Fruit fly (Drosophila melanogaster): ENCODE results near the gene CG1791.

CG1791 gene

DNA sequence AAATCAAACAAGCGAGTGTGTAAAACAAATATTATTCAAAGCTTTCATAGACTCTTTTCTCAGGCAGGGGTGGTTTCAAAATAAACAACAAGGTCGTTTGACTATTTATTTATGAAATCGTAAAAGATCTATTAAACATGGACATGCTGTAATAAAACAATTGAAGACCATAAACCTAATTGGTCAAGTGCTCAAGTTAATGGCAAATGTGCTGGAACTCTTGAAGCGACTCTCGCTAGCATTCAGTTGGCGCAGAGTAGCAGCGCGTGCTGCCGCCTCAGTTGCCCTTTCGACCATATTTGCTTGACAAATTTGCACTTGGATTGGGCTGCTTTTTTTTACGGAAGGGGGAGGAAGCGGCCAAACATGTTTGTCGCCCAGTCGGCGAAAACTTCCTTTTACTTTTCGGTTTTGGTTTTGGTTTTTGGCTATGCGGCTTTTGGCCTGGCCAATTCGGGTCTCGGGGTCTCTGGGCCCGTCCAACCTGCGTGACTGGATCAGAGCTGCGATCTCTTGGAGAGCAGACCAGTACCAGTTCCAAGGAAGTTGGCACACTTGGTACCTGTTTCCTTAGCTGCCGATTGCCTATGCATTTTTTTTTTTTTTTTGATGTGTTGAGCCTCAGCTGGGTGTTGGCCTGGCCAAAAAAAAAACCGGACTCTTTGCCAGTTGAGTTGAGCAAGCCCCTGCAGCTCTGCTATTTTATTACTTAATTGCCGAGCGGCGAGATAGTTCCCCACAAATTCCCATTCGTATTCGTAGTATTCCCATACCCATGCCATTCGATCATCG is 28.9 kb upstream of the CG1791 start (continued):
- TF ChIP-seq CG15011 (GFP tag; optimal IDR thresholded peaks at IDR 0.05) (no peak), Doc3 (GFP tag; IDR thresholded peaks at IDR 0.05; ENCODE audit: partially characterized antibody) (no peak), slbo (GFP tag; IDR thresholded peaks at IDR 0.05) (peak; percentile 68), fd102C (GFP tag; optimal IDR thresholded peaks at IDR 0.05) (no peak), dysf (GFP tag; IDR thresholded peaks at IDR 0.05) (0 out of 3 replicates have a peak, but pooled peaks have one; percentile 9), run (tag; optimal IDR thresholded peaks at IDR 0.05) (no peak), Sox102F (GFP tag; optimal IDR thresholded peaks at IDR 0.05) (peak; percentile 63), CG18262 (tag; optimal IDR thresholded peaks at IDR 0.05) (no peak), gem (tag; optimal IDR thresholded peaks at IDR 0.05) (peak; percentile 41), CG32767 (GFP tag; IDR thresholded peaks at IDR 0.05) (0 out of 2 replicates have a peak, but pooled peaks have one; percentile 18), ind (GFP tag; optimal IDR thresholded peaks at IDR 0.05) (peak; percentile 18), Dp (GFP tag; optimal IDR thresholded peaks at IDR 0.05) (no peak), CG18476 (GFP tag; optimal IDR thresholded peaks at IDR 0.05) (peak; percentile 64), Hr51 (GFP tag; optimal IDR thresholded peaks at IDR 0.05) (peak in 1 of 2 experiments; percentile 16), CG2120 (GFP tag; optimal IDR thresholded peaks at IDR 0.05) (peak; percentile 47), CG30403 (GFP tag; optimal IDR thresholded peaks at IDR 0.05) (peak; percentile 4), CG2199 (GFP tag; IDR thresholded peaks at IDR 0.05) (no peak), Dref (GFP tag; IDR thresholded peaks at IDR 0.05) (no peak), Dip3 (GFP tag; optimal IDR thresholded peaks at IDR 0.05) (peak; percentile 16), CG15269 (tag; optimal IDR thresholded peaks at IDR 0.05) (peak; percentile 1)

DNA sequence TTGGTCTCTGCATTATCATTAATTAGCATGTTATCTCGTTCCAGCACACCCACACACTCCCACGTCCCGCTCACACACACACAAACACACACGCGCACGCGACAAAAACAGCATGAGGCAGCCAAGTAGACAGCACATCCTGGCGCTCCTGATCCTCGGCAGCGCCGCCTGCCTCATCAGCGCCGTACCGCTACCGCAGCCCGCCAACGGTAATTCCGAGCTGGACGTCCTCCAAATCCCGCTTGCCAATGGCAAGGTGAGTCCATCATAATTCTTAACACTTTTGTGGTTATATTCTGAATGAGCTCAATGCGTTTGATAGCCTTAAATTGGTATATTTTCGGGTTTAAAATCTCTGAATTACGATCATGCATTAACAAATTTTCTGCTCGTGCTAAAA is 28.3 kb upstream of the CG1791 start:
- no peak for TF ChIP-seq bab2 (GFP tag; optimal IDR thresholded peaks at IDR 0.05)
- TF ChIP-seq fd64A (GFP tag; optimal IDR thresholded peaks at IDR 0.05) = no peak
- peak; percentile 91 for TF ChIP-seq Ets65A (GFP tag)
- no peak for TF ChIP-seq ken (GFP tag; IDR thresholded peaks at IDR 0.05)
- no peak for TF ChIP-seq hb (GFP tag; IDR thresholded peaks at IDR 0.05; ENCODE audit: partially characterized antibody)

DNA sequence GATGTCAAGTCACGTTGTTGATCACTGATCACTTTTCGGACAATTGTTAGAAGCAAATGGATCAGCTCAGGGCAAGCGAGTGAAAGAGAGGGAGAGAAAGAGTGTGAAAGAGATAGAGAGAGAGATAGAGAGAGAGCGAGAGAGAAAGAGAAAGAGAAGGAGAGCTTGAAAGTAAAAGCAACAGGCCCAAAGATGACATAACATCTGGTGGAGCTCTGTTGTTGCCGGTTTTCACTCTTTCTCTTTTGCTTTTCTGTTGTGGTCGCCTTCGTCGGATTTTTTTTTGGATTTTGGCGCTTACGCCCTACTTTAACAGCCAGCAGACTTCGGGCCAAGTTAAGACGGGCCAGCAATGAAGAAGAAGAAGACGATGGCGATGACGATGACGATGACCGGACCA is 26.3 kb upstream of the CG1791 start:
- TF ChIP-seq Pdp1 (GFP tag; optimal IDR thresholded peaks at IDR 0.05) (peak in 1 of 2 experiments; percentile 45), Ets65A (GFP tag) (peak; percentile 65), CG12744 (GFP tag; optimal IDR thresholded peaks at IDR 0.05) (no peak), CG7928 (GFP tag; optimal IDR thresholded peaks at IDR 0.05) (no peak), Blimp-1 (GFP tag; optimal IDR thresholded peaks at IDR 0.05) (peak; percentile 83), sqz (GFP tag; optimal IDR thresholded peaks at IDR 0.05) (peak; percentile 5)

DNA sequence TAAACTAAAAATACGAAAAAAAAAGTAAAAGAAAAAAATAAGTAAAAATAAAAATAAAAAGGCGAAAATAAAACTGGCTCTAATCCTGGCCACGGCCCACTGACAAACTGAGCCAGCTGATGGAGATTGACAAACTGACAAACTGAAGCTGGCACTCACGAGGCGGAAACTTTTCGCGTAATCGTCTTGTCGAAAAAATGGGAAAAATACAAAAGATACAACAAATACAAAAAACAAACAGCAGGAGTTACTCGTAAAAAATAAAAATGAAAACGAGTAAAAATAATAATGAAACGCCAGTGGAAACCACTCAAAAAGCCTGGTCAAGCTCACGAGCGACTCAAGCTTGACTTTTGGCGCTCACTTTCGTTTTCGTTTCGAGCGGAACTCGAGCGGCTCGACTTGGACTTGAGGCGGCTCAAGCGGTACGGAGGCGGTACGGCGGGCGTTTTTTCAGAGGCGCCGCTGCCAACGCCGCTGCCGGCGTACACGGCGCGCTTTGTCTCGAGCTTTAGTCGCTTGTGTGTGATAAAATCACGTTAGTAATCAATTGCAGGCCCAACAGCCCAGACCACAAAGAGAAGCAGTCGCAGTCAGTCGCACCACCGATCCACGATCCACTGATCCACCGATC is 24.6 kb upstream of the CG1791 start, which contains the start of gene CG32694:
TSS of gene CG32694 (plus strand) at position 537 of the 634 bp plus-strand sequence.
- TF ChIP-seq Blimp-1 (GFP tag; optimal IDR thresholded peaks at IDR 0.05) (peak; percentile 93), CG12769 (tag; optimal IDR thresholded peaks at IDR 0.05) (no peak), chinmo (GFP tag; IDR thresholded peaks at IDR 0.05; ENCODE audit: partially characterized antibody) (peak; percentile 75; the same call in 2 of the 4 replicates), nom (GFP tag; optimal IDR thresholded peaks at IDR 0.05) (peak; percentile 78), amos (GFP tag; IDR thresholded peaks at IDR 0.05; ENCODE audit: partially characterized antibody) (peak; percentile 23; the same call in 1 of the 2 replicates), Adf1 (GFP tag; IDR thresholded peaks at IDR 0.05) (peak; percentile 75), vvl (GFP tag; IDR thresholded peaks at IDR 0.05) (0 out of 2 replicates have a peak, but pooled peaks have one; percentile 12), CG8281 (tag; optimal IDR thresholded peaks at IDR 0.05) (peak; percentile 68), sr (GFP tag; IDR thresholded peaks at IDR 0.05) (0 out of 3 replicates have a peak, but pooled peaks have one; percentile 9), Vsx1 (GFP tag; optimal IDR thresholded peaks at IDR 0.05) (no peak), Bteb2 (GFP tag; optimal IDR thresholded peaks at IDR 0.05) (no peak), z (GFP tag; IDR thresholded peaks at IDR 0.05) (peak; percentile 94)

All from whole organism, embryonic.